Worm (Caenorhabditis elegans) whole organism, L4 larva: ENCODE data around the gene dis-3.

Source experiments
- D1046.2 ChIP-seq: fragments of 200-800 bp; sonication (Bioruptor generic); IDR thresholded peaks from 2 replicates; pipeline ENCODE4 v1.3.6; 2022; ENCODE audit warnings: missing genetic modification characterization, missing compliant biosample characterization
- Y48G9A.11 ChIP-seq: fragments of 200-800 bp; sonication (Bioruptor generic); IDR thresholded peaks from 2 replicates; pipeline ENCODE4 v1.3.6; 2022; ENCODE audit warnings: missing genetic modification reagents, missing genetic modification characterization, missing compliant biosample characterization
- Y75B8A.6 ChIP-seq: fragments of 200-800 bp; sonication (Bioruptor generic); IDR thresholded peaks from 2 replicates; pipeline ENCODE4 v1.3.6; 2022; ENCODE audit warnings: missing genetic modification reagents, missing genetic modification characterization, missing compliant biosample characterization
- aha-1 ChIP-seq: fragments of 150-350 bp; peaks from one replicate; lab custom pipeline; 2014; ENCODE audit warnings: missing biosample characterization, missing genetic modification characterization
- arid-1 ChIP-seq: fragments of 200-800 bp; sonication (Bioruptor generic); conservative IDR thresholded peaks from 2 replicates; pipeline ENCODE4 v1.3.6; 2022; ENCODE audit warnings: missing genetic modification reagents, missing genetic modification characterization, missing compliant biosample characterization
- attf-4 ChIP-seq: sonication (generic microtip); optimal IDR thresholded peaks from 3 replicates; lab custom pipeline; 2017; ENCODE audit warnings: missing biosample characterization, missing genetic modification characterization
- ceh-28 ChIP-seq: fragments of 150-350 bp; optimal IDR thresholded peaks from 2 replicates; lab custom pipeline; 2014; ENCODE audit warnings: missing biosample characterization, missing genetic modification reagents, missing genetic modification characterization
- ceh-82 ChIP-seq: sonication (generic microtip); optimal IDR thresholded peaks from 2 replicates; lab custom pipeline; 2017; ENCODE audit warnings: missing biosample characterization, missing genetic modification characterization
- daf-16 ChIP-seq, 3 experiments: sonication (generic microtip); optimal IDR thresholded peaks; 2 replicates each; lab custom pipeline; 2016 to 2017; ENCODE audit warnings: missing genetic modification characterization in 3 of 3, missing genetic modification reagents in 3 of 3, mild to moderate bottlenecking in 2 of 3, missing compliant biosample characterization in 2 of 3, missing biosample characterization in 1 of 3, moderate library complexity in 1 of 3
- dpl-1 ChIP-seq: fragments of 150-350 bp; optimal IDR thresholded peaks from 2 replicates; lab custom pipeline; 2014; ENCODE audit warnings: missing biosample characterization, missing genetic modification reagents, missing genetic modification characterization
- dve-1 ChIP-seq: sonication (generic microtip); optimal IDR thresholded peaks from 2 replicates; lab custom pipeline; 2017; ENCODE audit warnings: antibody characterized with exemption, mild to moderate bottlenecking, missing genetic modification characterization, missing compliant biosample characterization; ENCODE audit not compliant: insufficient read depth
- egl-27 ChIP-seq: sonication (generic microtip); optimal IDR thresholded peaks from 3 replicates; lab custom pipeline; 2017; ENCODE audit warnings: missing biosample characterization, missing genetic modification reagents, missing genetic modification characterization
- fkh-10 ChIP-seq: fragments of 150-350 bp; optimal IDR thresholded peaks from 2 replicates; lab custom pipeline; 2014; ENCODE audit warnings: missing biosample characterization, missing genetic modification reagents, missing genetic modification characterization
- fos-1 ChIP-seq: fragments of 150-350 bp; optimal IDR thresholded peaks from 2 replicates; lab custom pipeline; 2014; ENCODE audit warnings: missing biosample characterization, missing genetic modification characterization
- gei-8 ChIP-seq: fragments of 200-800 bp; sonication (Bioruptor generic); optimal IDR thresholded peaks from 2 replicates; lab custom pipeline; 2018; ENCODE audit warnings: mild to moderate bottlenecking, missing genetic modification characterization, missing compliant biosample characterization
- hlh-11 ChIP-seq: fragments of 200-800 bp; sonication (Bioruptor generic); optimal IDR thresholded peaks from 2 replicates; lab custom pipeline; 2018; ENCODE audit warnings: mild to moderate bottlenecking, missing genetic modification characterization, missing compliant biosample characterization
- hlh-30 ChIP-seq: sonication (generic microtip); optimal IDR thresholded peaks from 2 replicates; lab custom pipeline; 2017; ENCODE audit warnings: antibody characterized with exemption, mild to moderate bottlenecking, missing genetic modification characterization, missing compliant biosample characterization; ENCODE audit not compliant: insufficient read depth
- lin-29 ChIP-seq: fragments of 200-800 bp; sonication (Bioruptor generic); IDR thresholded peaks from 2 replicates; pipeline ENCODE4 v1.3.6; 2022; ENCODE audit warnings: missing genetic modification reagents, missing genetic modification characterization, missing compliant biosample characterization
- mes-2 ChIP-seq: sonication (generic microtip); optimal IDR thresholded peaks from 2 replicates; lab custom pipeline; 2016; ENCODE audit warnings: missing genotype, mild to moderate bottlenecking, missing genetic modification characterization, missing compliant biosample characterization; ENCODE audit not compliant: poor library complexity, severe bottlenecking
- nhr-10 ChIP-seq: fragments of 150-350 bp; optimal IDR thresholded peaks from 2 replicates; lab custom pipeline; 2014; ENCODE audit warnings: missing biosample characterization, missing genetic modification characterization
- nhr-237 ChIP-seq: sonication (generic microtip); optimal IDR thresholded peaks from 2 replicates; lab custom pipeline; 2017; ENCODE audit warnings: missing biosample characterization, missing genetic modification characterization
- nhr-28 ChIP-seq: fragments of 150-350 bp; optimal IDR thresholded peaks from 2 replicates; lab custom pipeline; 2014; ENCODE audit warnings: missing biosample characterization, missing genetic modification characterization
- nhr-41 ChIP-seq: fragments of 200-800 bp; sonication (Bioruptor generic); IDR thresholded peaks from 2 replicates; pipeline ENCODE4 v1.3.6; 2022; ENCODE audit warnings: missing genetic modification reagents, missing genetic modification characterization, missing compliant biosample characterization
- nhr-48 ChIP-seq: sonication (generic microtip); optimal IDR thresholded peaks from 2 replicates; lab custom pipeline; 2016; ENCODE audit warnings: mild to moderate bottlenecking, missing genetic modification characterization, missing compliant biosample characterization
- pha-4 ChIP-seq, 2 experiments: fragments of 150-350 bp in 1 of 2; fragments of 200-800 bp in 1 of 2; sonication (Bioruptor generic) in 1 of 2; IDR thresholded peaks in 1 of 2; optimal IDR thresholded peaks in 1 of 2; 2 replicates each; pipeline versions ENCODE4 v1.3.6 to Lab custom; 2014 to 2022; ENCODE audit warnings: missing genetic modification characterization in 2 of 2, missing genetic modification reagents in 2 of 2, missing biosample characterization in 1 of 2, missing compliant biosample characterization in 1 of 2
- saeg-2 ChIP-seq: fragments of 200-800 bp; sonication (Bioruptor generic); IDR thresholded peaks from 2 replicates; pipeline ENCODE4 v1.3.6; 2022; ENCODE audit warnings: missing genetic modification reagents, missing genetic modification characterization, missing compliant biosample characterization
- set-16 ChIP-seq: fragments of 200-800 bp; sonication (Bioruptor generic); IDR thresholded peaks from 2 replicates; pipeline ENCODE4 v1.3.6; 2022; ENCODE audit warnings: missing genetic modification reagents, missing genetic modification characterization, missing compliant biosample characterization
- snpc-1.2 ChIP-seq: fragments of 200-800 bp; sonication (Bioruptor generic); IDR thresholded peaks from 2 replicates; pipeline ENCODE4 v1.3.6; 2022; ENCODE audit warnings: missing genetic modification reagents, missing genetic modification characterization, missing compliant biosample characterization
- unc-130 ChIP-seq: sonication (generic microtip); optimal IDR thresholded peaks from 2 replicates; lab custom pipeline; 2016; ENCODE audit warnings: missing genetic modification reagents, missing genetic modification characterization, missing compliant biosample characterization
- unc-39 ChIP-seq: sonication (generic microtip); optimal IDR thresholded peaks from 2 replicates; lab custom pipeline; 2017; ENCODE audit warnings: missing biosample characterization, missing genetic modification characterization
- unc-62 ChIP-seq, 3 experiments: fragments of 150-350 bp in 1 of 3; sonication (generic microtip); optimal IDR thresholded peaks in 2 of 3; peaks in 1 of 3; 1 replicate in 1 of 3; 2 replicates in 2 of 3; lab custom pipeline; 2014 to 2017; ENCODE audit warnings: missing biosample characterization in 3 of 3, missing genetic modification characterization in 3 of 3, missing genetic modification reagents in 3 of 3, missing genotype in 1 of 3
- zfp-2 ChIP-seq: sonication (generic microtip); optimal IDR thresholded peaks from 2 replicates; lab custom pipeline; 2016; ENCODE audit warnings: mild to moderate bottlenecking, missing genetic modification characterization, missing compliant biosample characterization

dis-3 gene

ce11 chrIV:10144487-10144886 lies 47.5 kb downstream of the dis-3 start:
- TF ChIP-seq aha-1 (tag; lab: Kevin White, UChicago): no peak
- no peak for TF ChIP-seq daf-16 (GFP tag; optimal IDR thresholded peaks at IDR 0.05; lab: Kevin White, UChicago)
- TF ChIP-seq daf-16 (tag; optimal IDR thresholded peaks at IDR 0.05; lab: Kevin White, UChicago): peak; percentile 46

ce11 chrIV:10144909-10145308 lies 47.9 kb downstream of the dis-3 start:
- TF ChIP-seq unc-62 (GFP tag; optimal IDR thresholded peaks at IDR 0.05 in 1 of 2; lab: Kevin White, UChicago): peak in 1 of 2 experiments; percentile 9
- no peak for TF ChIP-seq unc-62 (tag; optimal IDR thresholded peaks at IDR 0.05; lab: Kevin White, UChicago)
- no peak for TF ChIP-seq dve-1 (tag; lab: Kevin White, UChicago)

- no peak for TF ChIP-seq snpc-1.2 (GFP tag; lab: Robert Waterston, UW)
- TF ChIP-seq lin-29 (GFP tag; lab: Robert Waterston, UW): no peak
- TF ChIP-seq unc-39 (tag; lab: Kevin White, UChicago): no peak
- no peak for TF ChIP-seq unc-130 (GFP tag; lab: Kevin White, UChicago)
- TF ChIP-seq D1046.2 (GFP tag; lab: Robert Waterston, UW): no peak
- no peak for TF ChIP-seq mes-2 (tag; lab: Kevin White, UChicago)
- no peak for TF ChIP-seq saeg-2 (GFP tag; lab: Robert Waterston, UW)
- TF ChIP-seq dpl-1 (GFP tag; lab: Kevin White, UChicago): no peak
- no peak for TF ChIP-seq zfp-2
- no peak for TF ChIP-seq arid-1 (GFP tag; lab: Robert Waterston, UW)
- TF ChIP-seq nhr-10: no peak
- no peak for TF ChIP-seq fos-1
- no peak for TF ChIP-seq nhr-48 (tag; lab: Kevin White, UChicago)
- TF ChIP-seq ceh-82: no peak
Observed at ce11 chrIV:10146885-10147284, 49.9 kb downstream of the dis-3 start, which contains the start of gene T14G10.8. TSS of gene T14G10.8 (minus strand) at chrIV:10146985.

- no peak for TF ChIP-seq Y75B8A.6 (GFP tag; lab: Robert Waterston, UW)
- TF ChIP-seq fos-1: no peak
- TF ChIP-seq nhr-237 (tag; lab: Kevin White, UChicago): no peak
- no peak for TF ChIP-seq Y48G9A.11 (GFP tag; lab: Robert Waterston, UW)
- TF ChIP-seq hlh-30 (tag; lab: Kevin White, UChicago): no peak
- TF ChIP-seq unc-62 (GFP tag; optimal IDR thresholded peaks at IDR 0.05 in 1 of 2; lab: Kevin White, UChicago): no peak
- no peak for TF ChIP-seq unc-62 (tag; optimal IDR thresholded peaks at IDR 0.05; lab: Kevin White, UChicago)
- TF ChIP-seq pha-4 (GFP tag; IDR thresholded peaks at IDR 0.05; lab: Robert Waterston, UW): no peak
- no peak for TF ChIP-seq pha-4 (tag; optimal IDR thresholded peaks at IDR 0.05; lab: Kevin White, UChicago)
- no peak for TF ChIP-seq nhr-41 (GFP tag; lab: Robert Waterston, UW)
- TF ChIP-seq attf-4 (tag; lab: Kevin White, UChicago): no peak
- TF ChIP-seq set-16 (GFP tag; lab: Robert Waterston, UW): no peak
- no peak for TF ChIP-seq snpc-1.2 (GFP tag; lab: Robert Waterston, UW)
- no peak for TF ChIP-seq gei-8 (GFP tag; lab: Kevin White, UChicago)
Observed at ce11 chrIV:10148938-10149337, 51.9 kb downstream of the dis-3 start, which contains the start of gene pigs-1. TSS of gene pigs-1 (minus strand) at chrIV:10149038.

- TF ChIP-seq ceh-28 (no peak), nhr-28 (tag; lab: Kevin White, UChicago) (peak; percentile 11), egl-27 (tag; lab: Kevin White, UChicago) (no peak), fkh-10 (peak; percentile 43), hlh-11 (no peak)
Observed at ce11 chrIV:10150552-10151004, 53.6 kb downstream of the dis-3 start, which contains the start of gene tsp-12. TSS of gene tsp-12 (minus strand) at chrIV:10150602.
